Worm (Caenorhabditis elegans) whole organism, midembryonic: ENCODE measurements around the gene cdh-8.

ENCODE experiments used
- cog-1 ChIP-seq: sonication (generic microtip); optimal IDR thresholded peaks from 2 replicates; lab custom pipeline; 2016; ENCODE audit warnings: missing genetic modification characterization, missing compliant biosample characterization
- flt-1 ChIP-seq: fragments of 200-800 bp; sonication (Bioruptor generic); IDR thresholded peaks from 2 replicates; pipeline ENCODE4 v1.3.6; 2022; ENCODE audit warnings: missing genetic modification characterization, missing compliant biosample characterization
- klf-2 ChIP-seq: fragments of 200-800 bp; sonication (Bioruptor generic); conservative IDR thresholded peaks from 2 replicates; pipeline ENCODE4 v1.3.6; 2022; ENCODE audit warnings: missing genetic modification reagents, missing genetic modification characterization, missing compliant biosample characterization
- tab-1 ChIP-seq: fragments of 200-800 bp; sonication (Bioruptor generic); IDR thresholded peaks from 2 replicates; pipeline ENCODE4 v1.3.6; 2022; ENCODE audit warnings: missing genetic modification characterization, missing compliant biosample characterization
- ztf-23 ChIP-seq: fragments of 200-800 bp; sonication (Bioruptor generic); IDR thresholded peaks from 2 replicates; pipeline ENCODE4 v1.3.6; 2022; ENCODE audit warnings: missing genetic modification reagents, missing genetic modification characterization, missing compliant biosample characterization
- ztf-29 ChIP-seq: fragments of 200-800 bp; sonication (Bioruptor generic); IDR thresholded peaks from 2 replicates; pipeline ENCODE4 v1.3.6; 2022; ENCODE audit warnings: missing genetic modification reagents, missing genetic modification characterization, missing compliant biosample characterization

- no peak for TF ChIP-seq tab-1 (GFP tag; lab: Robert Waterston, UW)
- TF ChIP-seq flt-1 (GFP tag; lab: Robert Waterston, UW): no peak
- TF ChIP-seq ztf-29 (GFP tag; lab: Robert Waterston, UW): no peak
- TF ChIP-seq ztf-23: no peak
- TF ChIP-seq cog-1 (tag; lab: Kevin White, UChicago): no peak
- no peak for TF ChIP-seq klf-2
These were observed 43.6 kb downstream of the cdh-8 start, which contains the start of gene spl-1 for ce11 chrIV:383135-383731.
